Worm (Caenorhabditis elegans): ENCODE results near the gene spe-39.

Gene spe-39

ce11 chrV:6806340-6806739 is 21.1 kb downstream of the spe-39 start, which contains the start of gene dmsr-12:
dmsr-12 (minus strand) TSS chrV:6806440.
- no peak for TF ChIP-seq dao-5 (tag; optimal IDR thresholded peaks at IDR 0.05)
- TF ChIP-seq him-1 (tag; optimal IDR thresholded peaks at IDR 0.05), result no peak
- TF ChIP-seq W03F9.2 (tag; optimal IDR thresholded peaks at IDR 0.05), result no peak

DNA sequence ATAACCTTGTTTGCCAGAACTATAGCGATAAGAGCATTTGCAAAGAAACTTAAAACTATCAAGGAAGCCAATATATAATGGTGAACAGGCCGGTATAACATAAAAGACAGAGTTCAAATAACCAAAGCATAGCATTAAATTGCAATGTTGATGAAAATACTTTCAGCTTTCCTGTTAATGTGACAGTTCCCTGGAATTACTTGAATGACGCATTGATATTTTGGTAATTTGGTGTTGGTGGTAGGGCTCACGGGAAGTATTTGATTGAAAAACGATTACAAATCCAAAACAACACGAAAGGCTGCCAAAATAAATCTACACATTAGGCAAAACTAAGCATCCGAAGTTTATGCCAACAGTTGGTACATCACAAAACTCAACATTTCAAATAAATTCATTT is 23.7 kb downstream of the spe-39 start, which contains the start of gene dmsr-16:
dmsr-16 (minus strand) TSS at position 101 of the 400 bp plus-strand sequence.
- TF ChIP-seq him-1 (tag; optimal IDR thresholded peaks at IDR 0.05) (no peak), dao-5 (tag; optimal IDR thresholded peaks at IDR 0.05) (no peak), W03F9.2 (tag; optimal IDR thresholded peaks at IDR 0.05) (no peak)

DNA sequence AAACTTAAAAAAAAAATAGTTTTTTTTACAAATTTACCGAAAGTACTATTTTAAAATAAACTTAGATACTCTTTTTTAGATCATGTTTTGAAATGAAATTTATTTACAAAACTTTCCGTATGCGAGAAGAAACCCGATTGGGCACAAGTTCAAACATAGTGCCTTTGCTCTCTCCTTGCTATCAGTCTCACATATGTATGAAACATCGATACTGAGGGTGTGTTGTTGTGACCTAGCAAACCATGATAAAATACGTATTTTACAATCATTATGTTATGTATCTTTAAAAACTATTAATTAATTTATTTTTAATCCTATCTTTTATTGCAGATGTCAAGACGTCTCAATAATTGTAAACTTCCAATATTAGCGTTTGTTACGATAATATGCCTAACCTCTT is 24.8 kb downstream of the spe-39 start:
- TF ChIP-seq dao-5 (tag; optimal IDR thresholded peaks at IDR 0.05) (no peak), him-1 (tag; optimal IDR thresholded peaks at IDR 0.05) (no peak), W03F9.2 (tag; optimal IDR thresholded peaks at IDR 0.05) (no peak)

ce11 chrV:6811863-6812262 is 26.6 kb downstream of the spe-39 start:
- TF ChIP-seq W03F9.2 (tag; optimal IDR thresholded peaks at IDR 0.05), result no peak
- TF ChIP-seq dao-5 (tag; optimal IDR thresholded peaks at IDR 0.05), result no peak
- no peak for TF ChIP-seq him-1 (tag; optimal IDR thresholded peaks at IDR 0.05)

- TF ChIP-seq him-1 (tag; optimal IDR thresholded peaks at IDR 0.05) (no peak), dao-5 (tag; optimal IDR thresholded peaks at IDR 0.05) (no peak), W03F9.2 (tag; optimal IDR thresholded peaks at IDR 0.05) (no peak)
Observed at ce11 chrV:6813862-6814261, 28.6 kb downstream of the spe-39 start.

DNA sequence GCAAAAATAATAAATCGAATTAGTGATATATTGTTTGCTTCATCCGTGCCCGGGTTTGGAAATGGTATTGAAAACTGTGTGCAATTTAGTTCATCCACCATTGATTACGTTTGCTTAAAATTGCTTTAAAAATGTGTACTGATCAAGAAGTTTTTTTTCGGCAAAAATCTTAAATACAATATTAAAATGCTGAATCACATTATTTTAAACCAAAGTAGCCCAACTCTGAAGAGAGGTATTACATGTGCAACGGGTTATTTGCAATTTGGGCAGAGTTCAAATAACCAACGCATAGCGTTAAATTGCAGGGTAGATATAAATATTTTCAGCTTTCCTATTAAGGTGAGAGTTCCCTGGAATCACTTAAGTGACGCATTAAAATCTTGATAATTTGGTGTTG is 31.9 kb downstream of the spe-39 start, which contains the start of gene dmsr-14:
dmsr-14 (minus strand) TSS at position 101 of the 400 bp plus-strand sequence.
- TF ChIP-seq dao-5 (tag; optimal IDR thresholded peaks at IDR 0.05) (no peak), W03F9.2 (tag; optimal IDR thresholded peaks at IDR 0.05) (no peak), him-1 (tag; optimal IDR thresholded peaks at IDR 0.05) (no peak)

ce11 chrV:6819812-6820211 is 34.6 kb downstream of the spe-39 start, which contains the start of gene dmsr-13:
dmsr-13 (minus strand) TSS chrV:6819912.
- TF ChIP-seq W03F9.2 (tag; optimal IDR thresholded peaks at IDR 0.05), result no peak
- no peak for TF ChIP-seq dao-5 (tag; optimal IDR thresholded peaks at IDR 0.05)
- no peak for TF ChIP-seq him-1 (tag; optimal IDR thresholded peaks at IDR 0.05)

DNA sequence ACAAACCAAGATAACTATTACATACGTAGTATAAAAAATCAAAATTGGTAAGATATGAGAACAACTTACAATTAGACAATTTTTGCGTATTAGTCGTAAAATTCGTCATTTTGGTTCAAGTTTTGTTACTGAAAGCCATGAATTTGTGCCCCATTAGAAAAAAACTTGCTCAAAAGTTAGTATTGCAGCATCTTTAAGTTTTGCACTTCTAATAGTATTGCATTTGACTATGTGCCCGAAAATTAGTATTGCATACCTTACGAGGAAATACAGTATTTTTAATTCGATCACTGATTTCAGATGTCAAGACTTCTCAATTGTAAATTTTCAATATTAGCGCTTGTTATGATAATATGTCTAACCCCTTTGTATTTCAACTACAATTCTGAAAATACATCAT is 36.3 kb downstream of the spe-39 start, which contains the start of gene T15B7.8:
T15B7.8 (plus strand) TSS at position 301 of the 400 bp plus-strand sequence.
- TF ChIP-seq W03F9.2 (tag; optimal IDR thresholded peaks at IDR 0.05), result no peak
- no peak for TF ChIP-seq dao-5 (tag; optimal IDR thresholded peaks at IDR 0.05)
- TF ChIP-seq him-1 (tag; optimal IDR thresholded peaks at IDR 0.05), result no peak

DNA sequence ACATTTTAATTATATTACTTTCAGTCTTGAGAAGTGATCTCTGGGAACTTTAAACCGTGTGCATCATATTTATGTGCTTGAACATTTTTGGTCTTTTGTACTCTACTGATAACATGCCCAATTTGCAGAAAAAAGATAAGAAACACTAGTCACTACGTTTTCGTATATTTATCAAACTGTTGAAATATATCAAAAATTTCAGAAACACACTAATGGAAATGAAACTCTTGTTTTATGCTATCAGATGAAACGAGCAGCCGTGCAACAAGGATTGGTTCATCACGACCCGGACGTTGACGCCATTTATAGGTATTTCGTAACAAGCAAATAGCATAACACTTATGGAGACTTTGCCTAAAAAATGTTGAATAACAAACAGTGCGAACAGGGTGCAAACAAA is 38.2 kb downstream of the spe-39 start:
- no peak for TF ChIP-seq dao-5 (tag; optimal IDR thresholded peaks at IDR 0.05)

ce11 chrV:6828786-6829185 is 43.5 kb downstream of the spe-39 start, which contains the start of gene dmsr-15:
dmsr-15 (minus strand) TSS chrV:6828886.
- TF ChIP-seq him-1 (tag; optimal IDR thresholded peaks at IDR 0.05), result no peak

ce11 chrV:6829404-6829803 is 44.2 kb downstream of the spe-39 start, which contains the start of gene col-141:
col-141 (plus strand) TSS chrV:6829704.
- TF ChIP-seq him-1 (tag; optimal IDR thresholded peaks at IDR 0.05) (no peak), W03F9.2 (tag; optimal IDR thresholded peaks at IDR 0.05) (no peak), dao-5 (tag; optimal IDR thresholded peaks at IDR 0.05) (no peak)

DNA sequence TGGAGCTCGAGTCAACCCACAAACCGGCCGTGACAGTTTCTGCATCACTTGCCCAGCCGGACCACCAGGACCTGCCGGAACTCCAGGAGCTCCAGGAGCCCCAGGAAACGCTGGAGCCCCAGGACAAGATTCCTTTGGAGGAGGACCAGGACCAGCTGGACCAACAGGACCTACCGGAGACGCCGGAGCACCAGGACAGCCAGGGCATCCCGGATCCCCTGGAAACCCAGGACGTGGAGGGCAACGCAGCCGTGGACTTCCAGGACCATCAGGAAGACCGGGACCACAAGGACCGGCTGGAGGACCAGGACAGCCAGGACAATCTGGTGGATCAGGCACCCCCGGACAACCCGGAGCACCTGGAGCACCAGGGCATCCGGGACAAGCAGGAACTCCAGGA is 44.8 kb downstream of the spe-39 start:
- TF ChIP-seq him-1 (tag; optimal IDR thresholded peaks at IDR 0.05), result no peak
- TF ChIP-seq W03F9.2 (tag; optimal IDR thresholded peaks at IDR 0.05), result no peak

DNA sequence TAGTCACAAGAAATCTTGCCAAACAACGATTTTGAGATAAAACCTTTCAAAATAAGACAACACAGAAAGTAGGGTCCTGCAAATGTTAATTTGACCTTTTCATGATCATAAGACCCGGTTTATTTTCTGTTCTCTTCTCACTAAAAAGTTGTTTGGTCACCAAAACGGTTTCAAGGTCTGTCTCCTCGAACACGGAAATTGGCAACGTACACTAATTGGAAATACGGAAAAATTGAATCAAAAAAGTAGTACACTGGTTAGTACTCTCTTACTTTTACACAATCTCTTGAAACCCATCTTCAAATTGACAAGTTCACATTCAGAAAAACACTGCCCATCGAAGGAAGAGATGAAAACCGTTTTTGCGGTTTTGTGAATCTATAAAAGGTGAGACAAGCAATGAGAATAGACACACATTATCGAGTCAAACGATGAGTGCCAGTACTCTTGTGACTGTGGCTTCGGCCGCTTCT is 45.5 kb downstream of the spe-39 start, which contains the start of gene col-142:
col-142 (plus strand) TSS at position 423 of the 473 bp plus-strand sequence.
- no peak for TF ChIP-seq W03F9.2 (tag; optimal IDR thresholded peaks at IDR 0.05)
- TF ChIP-seq dao-5 (tag; optimal IDR thresholded peaks at IDR 0.05), result no peak
- no peak for TF ChIP-seq him-1 (tag; optimal IDR thresholded peaks at IDR 0.05)

- no peak for TF ChIP-seq W03F9.2 (tag; optimal IDR thresholded peaks at IDR 0.05)
- no peak for TF ChIP-seq him-1 (tag; optimal IDR thresholded peaks at IDR 0.05)
- no peak for TF ChIP-seq dao-5 (tag; optimal IDR thresholded peaks at IDR 0.05)
Observed at ce11 chrV:6831539-6831938, 46.3 kb downstream of the spe-39 start.

- no peak for TF ChIP-seq dao-5 (tag; optimal IDR thresholded peaks at IDR 0.05)
- no peak for TF ChIP-seq him-1 (tag; optimal IDR thresholded peaks at IDR 0.05)
- no peak for TF ChIP-seq W03F9.2 (tag; optimal IDR thresholded peaks at IDR 0.05)
Observed at ce11 chrV:6835242-6835641, 50.0 kb downstream of the spe-39 start, which contains the start of the genes T15B7.14 and col-143. T15B7.14 (minus strand) TSS chrV:6835342. col-143 (plus strand) TSS chrV:6835635.
